Fruit fly (Drosophila melanogaster) whole organism, embryonic: Measurements from ENCODE around the gene CG31431.
A peak's percentile ranks its signal among the peaks of the same experiment; 100 is the strongest.

Experiments
- Atf-2 ChIP-seq: fragments of 200-800 bp; sonication (Bioruptor generic); optimal IDR thresholded peaks from 2 replicates; lab custom pipeline; 2016; ENCODE audit warnings: missing biosample characterization, missing genetic modification characterization
- CG10147 ChIP-seq: fragments of 200-800 bp; sonication (Bioruptor generic); optimal IDR thresholded peaks from 2 replicates; lab custom pipeline; 2019; ENCODE audit warnings: missing biosample characterization, mild to moderate bottlenecking, missing genetic modification characterization, moderate library complexity
- CG10654 ChIP-seq: fragments of 200-800 bp; sonication (Bioruptor generic); optimal IDR thresholded peaks from 2 replicates; lab custom pipeline; 2016; ENCODE audit warnings: missing biosample characterization, missing genetic modification characterization
- CG12071 ChIP-seq: fragments of 200-800 bp; sonication (Bioruptor generic); optimal IDR thresholded peaks from 3 replicates; lab custom pipeline; 2018; ENCODE audit warnings: missing biosample characterization, mild to moderate bottlenecking, missing genetic modification characterization
- CG12391 ChIP-seq: fragments of 200-800 bp; sonication (Bioruptor generic); optimal IDR thresholded peaks from 3 replicates; lab custom pipeline; 2018; ENCODE audit warnings: missing biosample characterization, mild to moderate bottlenecking, missing genetic modification characterization, moderate library complexity
- CG13775 ChIP-seq: fragments of 200-800 bp; sonication (Bioruptor generic); optimal IDR thresholded peaks from 3 replicates; lab custom pipeline; 2017; ENCODE audit warnings: missing biosample characterization, mild to moderate bottlenecking, missing genetic modification characterization
- CG14050 ChIP-seq: fragments of 200-800 bp; sonication (Bioruptor generic); IDR thresholded peaks from 3 replicates; pipeline ENCODE4 v1.3.6; 2022; ENCODE audit warnings: missing biosample characterization, missing genetic modification characterization
- CG17328 ChIP-seq: fragments of 200-800 bp; sonication (Bioruptor generic); IDR thresholded peaks from 2 replicates; pipeline ENCODE4 v1.3.6; 2022; ENCODE audit warnings: missing biosample characterization, missing genetic modification characterization
- CG18599 ChIP-seq: fragments of 200-800 bp; sonication (Bioruptor generic); optimal IDR thresholded peaks from 3 replicates; lab custom pipeline; 2017; ENCODE audit warnings: missing biosample characterization, missing genetic modification characterization, mild to moderate bottlenecking, moderate library complexity, missing genetic modification reagents
- CG3065 ChIP-seq: fragments of 200-800 bp; sonication (Bioruptor generic); optimal IDR thresholded peaks from 2 replicates; lab custom pipeline; 2016; ENCODE audit warnings: missing biosample characterization, missing genetic modification characterization
- CG31365 ChIP-seq: fragments of 200-800 bp; sonication (Bioruptor generic); optimal IDR thresholded peaks from 2 replicates; lab custom pipeline; 2018; ENCODE audit warnings: missing biosample characterization, mild to moderate bottlenecking, missing genetic modification characterization
- CG32532 ChIP-seq: fragments of 200-800 bp; sonication (Bioruptor generic); IDR thresholded peaks from 2 replicates; pipeline ENCODE4 v1.3.6; 2022; ENCODE audit warnings: missing biosample characterization, missing genetic modification characterization
- CG4424 ChIP-seq: fragments of 200-800 bp; sonication (Bioruptor generic); optimal IDR thresholded peaks from 3 replicates; lab custom pipeline; 2016; ENCODE audit warnings: missing biosample characterization, missing genetic modification characterization
- CG7556 ChIP-seq: fragments of 200-800 bp; sonication (Bioruptor generic); optimal IDR thresholded peaks from 2 replicates; lab custom pipeline; 2017; ENCODE audit warnings: missing biosample characterization, mild to moderate bottlenecking, missing genetic modification characterization
- CG9797 ChIP-seq: fragments of 200-800 bp; sonication (Bioruptor generic); optimal IDR thresholded peaks from 3 replicates; lab custom pipeline; 2018; ENCODE audit warnings: missing biosample characterization, mild to moderate bottlenecking, missing genetic modification characterization
- D ChIP-seq, 2 experiments: fragments of 200-800 bp in 1 of 2; fragments of >200 bp in 1 of 2; sonication (Bioruptor generic) in 1 of 2; optimal IDR thresholded peaks; 2 replicates in 1 of 2; 3 replicates in 1 of 2; lab custom pipeline; 2017; ENCODE audit warnings: mild to moderate bottlenecking in 1 of 2, missing biosample characterization in 1 of 2, missing genetic modification characterization in 1 of 2, missing genetic modification reagents in 1 of 2
- D19A ChIP-seq: fragments of 200-800 bp; optimal IDR thresholded peaks from 3 replicates; lab custom pipeline; 2019; ENCODE audit warnings: missing biosample characterization, mild to moderate bottlenecking, missing genetic modification characterization, moderate library complexity
- Drgx ChIP-seq: fragments of 200-800 bp; sonication (Bioruptor generic); IDR thresholded peaks from 2 replicates; pipeline ENCODE4 v1.3.6; 2022; ENCODE audit warnings: missing biosample characterization, missing genetic modification characterization
- H2.0 ChIP-seq: fragments of 200-800 bp; sonication (Bioruptor generic); IDR thresholded peaks from 2 replicates; pipeline ENCODE4 v1.3.6; 2022; ENCODE audit warnings: missing biosample characterization, missing genetic modification characterization
- HHEX ChIP-seq: fragments of 200-800 bp; sonication (Bioruptor generic); optimal IDR thresholded peaks from 3 replicates; lab custom pipeline; 2017; ENCODE audit warnings: missing biosample characterization, mild to moderate bottlenecking, missing genetic modification characterization, missing genetic modification reagents
- HLHmδ ChIP-seq: fragments of 200-800 bp; sonication (Bioruptor generic); optimal IDR thresholded peaks from 2 replicates; lab custom pipeline; 2018; ENCODE audit warnings: missing biosample characterization, mild to moderate bottlenecking, missing genetic modification characterization, moderate library complexity
- Jarid2 ChIP-seq: fragments of 200-800 bp; sonication (Bioruptor generic); optimal IDR thresholded peaks from 3 replicates; lab custom pipeline; 2017; ENCODE audit warnings: mild to moderate bottlenecking, missing biosample characterization, missing genetic modification reagents, missing genetic modification characterization
- Neu2 ChIP-seq: fragments of 200-800 bp; sonication (Bioruptor generic); optimal IDR thresholded peaks from 3 replicates; lab custom pipeline; 2016; ENCODE audit warnings: missing biosample characterization, missing genetic modification characterization, borderline replicate concordance
- Ptx1 ChIP-seq: fragments of 200-800 bp; sonication (Bioruptor generic); IDR thresholded peaks from 2 replicates; pipeline ENCODE4 v1.3.6; 2022; ENCODE audit warnings: missing biosample characterization, missing genetic modification characterization
- Scr ChIP-seq: fragments of 200-800 bp; sonication (Bioruptor generic); IDR thresholded peaks from 2 replicates; pipeline ENCODE4 v1.3.6; 2022; ENCODE audit warnings: missing biosample characterization, missing genetic modification characterization; ENCODE audit not compliant: partially characterized antibody
- Ssrp ChIP-seq: fragments of 200-800 bp; sonication (Bioruptor generic); optimal IDR thresholded peaks from 2 replicates; lab custom pipeline; 2018; ENCODE audit warnings: missing biosample characterization, mild to moderate bottlenecking, missing genetic modification characterization, moderate library complexity
- Taf1 ChIP-seq: fragments of 200-800 bp; sonication (Bioruptor generic); IDR thresholded peaks from 2 replicates; pipeline ENCODE4 v1.3.6; 2022; ENCODE audit warnings: missing biosample characterization, missing genetic modification characterization
- Usf ChIP-seq: fragments of 200-800 bp; sonication (Bioruptor generic); optimal IDR thresholded peaks from 2 replicates; lab custom pipeline; 2017; ENCODE audit warnings: missing genotype, missing biosample characterization, missing genetic modification characterization
- Vsx1 ChIP-seq: fragments of 200-800 bp; sonication (Bioruptor generic); optimal IDR thresholded peaks from 2 replicates; lab custom pipeline; 2017; ENCODE audit warnings: missing biosample characterization, mild to moderate bottlenecking, missing genetic modification characterization, missing genetic modification reagents
- bowl ChIP-seq: fragments of 200-800 bp; sonication (Bioruptor generic); IDR thresholded peaks from 2 replicates; pipeline ENCODE4 v1.3.6; 2022; ENCODE audit warnings: missing biosample characterization, missing genetic modification characterization
- chinmo ChIP-seq: fragments of 200-800 bp; sonication (Bioruptor generic); IDR thresholded peaks from 4 replicates; pipeline ENCODE4 v1.3.6; 2022; ENCODE audit warnings: missing biosample characterization, missing genetic modification characterization; ENCODE audit not compliant: partially characterized antibody
- chm ChIP-seq: fragments of 200-800 bp; sonication (Bioruptor generic); IDR thresholded peaks from 2 replicates; pipeline ENCODE4 v1.3.6; 2022; ENCODE audit warnings: missing biosample characterization, missing genetic modification characterization
- dpn ChIP-seq, 2 experiments: fragments of 200-800 bp; sonication (Bioruptor generic); optimal IDR thresholded peaks; 3 replicates each; lab custom pipeline; 2016; ENCODE audit warnings: missing biosample characterization in 2 of 2, missing genetic modification characterization in 2 of 2
- fu2 ChIP-seq: fragments of 200-800 bp; sonication (Bioruptor generic); optimal IDR thresholded peaks from 2 replicates; lab custom pipeline; 2016; ENCODE audit warnings: missing biosample characterization, missing genetic modification characterization
- gsb-n ChIP-seq: fragments of 200-800 bp; sonication (Bioruptor generic); optimal IDR thresholded peaks from 3 replicates; lab custom pipeline; 2018; ENCODE audit warnings: missing biosample characterization, mild to moderate bottlenecking, missing genetic modification characterization
- hbn ChIP-seq: fragments of 200-800 bp; sonication (Bioruptor generic); IDR thresholded peaks from 2 replicates; pipeline ENCODE4 v1.3.6; 2022; ENCODE audit warnings: missing biosample characterization, missing genetic modification characterization; ENCODE audit not compliant: partially characterized antibody
- insv ChIP-seq, 2 experiments: fragments of 200-800 bp; sonication (Bioruptor generic); optimal IDR thresholded peaks; 3 replicates each; lab custom pipeline; 2016 to 2018; ENCODE audit warnings: missing biosample characterization in 2 of 2, missing genetic modification characterization in 2 of 2
- kah ChIP-seq: fragments of 200-800 bp; sonication (Bioruptor generic); optimal IDR thresholded peaks from 2 replicates; lab custom pipeline; 2018; ENCODE audit warnings: missing biosample characterization, mild to moderate bottlenecking, missing genetic modification characterization
- lilli ChIP-seq: fragments of 200-800 bp; sonication (Bioruptor generic); optimal IDR thresholded peaks from 3 replicates; lab custom pipeline; 2016; ENCODE audit warnings: missing biosample characterization, missing genetic modification characterization
- pum ChIP-seq: fragments of 200-800 bp; sonication (Bioruptor generic); optimal IDR thresholded peaks from 2 replicates; lab custom pipeline; 2016; ENCODE audit warnings: missing biosample characterization, missing genetic modification characterization
- run ChIP-seq: fragments of 200-800 bp; sonication (Bioruptor generic); optimal IDR thresholded peaks from 3 replicates; lab custom pipeline; 2018; ENCODE audit warnings: missing biosample characterization, mild to moderate bottlenecking, missing genetic modification characterization
- shn ChIP-seq: fragments of 200-800 bp; sonication (Bioruptor generic); optimal IDR thresholded peaks from 3 replicates; lab custom pipeline; 2016; ENCODE audit warnings: missing biosample characterization, missing genetic modification characterization
- sisA ChIP-seq: fragments of 200-800 bp; sonication (Bioruptor generic); IDR thresholded peaks from 2 replicates; pipeline ENCODE4 v1.3.6; 2022; ENCODE audit warnings: missing biosample characterization, missing genetic modification characterization
- slbo ChIP-seq: fragments of 200-800 bp; sonication (Bioruptor generic); IDR thresholded peaks from 2 replicates; pipeline ENCODE4 v1.3.6; 2022; ENCODE audit warnings: missing biosample characterization, missing genetic modification characterization
- sna ChIP-seq: fragments of 200-800 bp; sonication (Bioruptor generic); IDR thresholded peaks from 2 replicates; pipeline ENCODE4 v1.3.6; 2022; ENCODE audit warnings: missing biosample characterization, missing genetic modification characterization; ENCODE audit not compliant: partially characterized antibody
- sug ChIP-seq: fragments of 200-800 bp; optimal IDR thresholded peaks from 2 replicates; lab custom pipeline; 2019; ENCODE audit warnings: missing biosample characterization, mild to moderate bottlenecking, missing genetic modification characterization, moderate library complexity
- unpg ChIP-seq: fragments of 200-800 bp; sonication (Bioruptor generic); optimal IDR thresholded peaks from 3 replicates; lab custom pipeline; 2018; ENCODE audit warnings: missing biosample characterization, mild to moderate bottlenecking, missing genetic modification characterization, moderate library complexity
- wor ChIP-seq: fragments of 200-800 bp; sonication (Bioruptor generic); IDR thresholded peaks from 2 replicates; pipeline ENCODE4 v1.3.6; 2022; ENCODE audit warnings: missing biosample characterization, missing genetic modification characterization
- zfh2 ChIP-seq: fragments of 200-800 bp; sonication (Bioruptor generic); optimal IDR thresholded peaks from 2 replicates; lab custom pipeline; 2016; ENCODE audit warnings: missing biosample characterization, missing genetic modification characterization

Gene CG31431

dm6 chr3R:21852579-21853233, 17.8 kb upstream of the CG31431 start (continued):
- TF ChIP-seq HHEX: no peak
- no peak for TF ChIP-seq Jarid2 (GFP tag; lab: Kevin White, UChicago)
- no peak for TF ChIP-seq CG10654
- TF ChIP-seq CG17328 (GFP tag; lab: Robert Waterston, UW): no peak
- TF ChIP-seq CG4424 (GFP tag; lab: Kevin White, UChicago): no peak
- TF ChIP-seq pum (GFP tag; lab: Kevin White, UChicago): no peak
- no peak for TF ChIP-seq H2.0 (GFP tag; lab: Robert Waterston, UW)
- TF ChIP-seq chinmo (GFP tag; lab: Robert Waterston, UW): peak; percentile 26; the same call in 1 of the 4 replicates
- TF ChIP-seq lilli (GFP tag; lab: Kevin White, UChicago): peak; percentile 53
- peak; percentile 12 for TF ChIP-seq sug
- no peak for TF ChIP-seq hbn (GFP tag; lab: Robert Waterston, UW)
- TF ChIP-seq CG31365 (tag; lab: Kevin White, UChicago): no peak
- TF ChIP-seq CG10147 (GFP tag; lab: Kevin White, UChicago): peak; percentile 36
- TF ChIP-seq run (tag; lab: Kevin White, UChicago): no peak
- TF ChIP-seq bowl (GFP tag; lab: Robert Waterston, UW): no peak
- TF ChIP-seq fu2 (GFP tag; lab: Kevin White, UChicago): no peak
- TF ChIP-seq wor (GFP tag; lab: Robert Waterston, UW): no peak
- no peak for TF ChIP-seq insv (GFP tag; optimal IDR thresholded peaks at IDR 0.05; lab: Kevin White, UChicago)
- peak; percentile 3 for TF ChIP-seq Ssrp (tag; lab: Kevin White, UChicago)
- TF ChIP-seq D (optimal IDR thresholded peaks at IDR 0.05; lab: Kevin White, UChicago): no peak
- TF ChIP-seq D (GFP tag; optimal IDR thresholded peaks at IDR 0.05; lab: Kevin White, UChicago): no peak
- TF ChIP-seq Taf1 (GFP tag; lab: Robert Waterston, UW): no peak
- TF ChIP-seq kah (GFP tag; lab: Kevin White, UChicago): no peak
- TF ChIP-seq sna (GFP tag; lab: Robert Waterston, UW): no peak
- TF ChIP-seq CG32532: no peak; the same call in 1 of the 2 replicates
- no peak for TF ChIP-seq Usf (GFP tag; lab: Kevin White, UChicago)
- peak; percentile 53 for TF ChIP-seq zfh2 (GFP tag; lab: Kevin White, UChicago)
- no peak for TF ChIP-seq chm (GFP tag; lab: Robert Waterston, UW)
- TF ChIP-seq gsb-n (tag; lab: Kevin White, UChicago): no peak
- peak in 1 of 2 experiments; percentile 4 for TF ChIP-seq dpn (GFP tag; optimal IDR thresholded peaks at IDR 0.05; lab: Kevin White, UChicago)
- peak; percentile 15 for TF ChIP-seq CG13775 (GFP tag; lab: Kevin White, UChicago)
- peak; percentile 46 for TF ChIP-seq CG7556 (GFP tag; lab: Kevin White, UChicago)
- peak; percentile 19 for TF ChIP-seq unpg (GFP tag; lab: Kevin White, UChicago)
- TF ChIP-seq CG12391 (tag; lab: Kevin White, UChicago): peak; percentile 17
- TF ChIP-seq shn: peak; percentile 2
- no peak for TF ChIP-seq HLHmδ
- TF ChIP-seq CG14050: no peak
- peak; percentile 89 for TF ChIP-seq D19A (tag; lab: Kevin White, UChicago)
- TF ChIP-seq Vsx1 (GFP tag; lab: Kevin White, UChicago): no peak
- TF ChIP-seq Scr: no peak
- TF ChIP-seq Ptx1 (GFP tag; lab: Robert Waterston, UW): no peak
- no peak for TF ChIP-seq CG12071 (GFP tag; lab: Kevin White, UChicago)
- no peak for TF ChIP-seq Drgx
- TF ChIP-seq sisA: no peak
- TF ChIP-seq CG9797: no peak
- TF ChIP-seq Neu2 (GFP tag; lab: Kevin White, UChicago): no peak
- no peak for TF ChIP-seq Atf-2 (GFP tag; lab: Kevin White, UChicago)
- TF ChIP-seq slbo: peak; percentile 22; the same call in 1 of the 2 replicates
- no peak for TF ChIP-seq CG3065
- peak; percentile 42 for TF ChIP-seq CG18599 (GFP tag; lab: Kevin White, UChicago)
